Worm (Caenorhabditis elegans): ENCODE measurements around the gene cutl-1.

- TF ChIP-seq nhr-2 (tag; optimal IDR thresholded peaks at IDR 0.05) (no peak), elt-1 (tag; optimal IDR thresholded peaks at IDR 0.05; ENCODE audit: borderline replicate concordance, insufficient read depth) (no peak), lsy-2 (tag; optimal IDR thresholded peaks at IDR 0.05) (no peak), lin-32 (GFP tag; optimal IDR thresholded peaks at IDR 0.05) (no peak), unc-62 (GFP tag; optimal IDR thresholded peaks at IDR 0.05) (no peak), blmp-1 (tag; optimal IDR thresholded peaks at IDR 0.05) (no peak), nhr-237 (tag; optimal IDR thresholded peaks at IDR 0.05) (no peak), ztf-11 (tag; optimal IDR thresholded peaks at IDR 0.05) (no peak), bed-3 (GFP tag; optimal IDR thresholded peaks at IDR 0.05) (no peak), M03D4.4 (tag; optimal IDR thresholded peaks at IDR 0.05) (no peak)
Observed at ce11 chrV:13445229-13445949, 39.5 kb upstream of the cutl-1 start, which contains the start of gene Y2H9A.4.

All from whole organism, mixed stage, embryonic.